Fruit fly (Drosophila melanogaster): Measurements from ENCODE around the gene CG32263.

Gene CG32263

DNA sequence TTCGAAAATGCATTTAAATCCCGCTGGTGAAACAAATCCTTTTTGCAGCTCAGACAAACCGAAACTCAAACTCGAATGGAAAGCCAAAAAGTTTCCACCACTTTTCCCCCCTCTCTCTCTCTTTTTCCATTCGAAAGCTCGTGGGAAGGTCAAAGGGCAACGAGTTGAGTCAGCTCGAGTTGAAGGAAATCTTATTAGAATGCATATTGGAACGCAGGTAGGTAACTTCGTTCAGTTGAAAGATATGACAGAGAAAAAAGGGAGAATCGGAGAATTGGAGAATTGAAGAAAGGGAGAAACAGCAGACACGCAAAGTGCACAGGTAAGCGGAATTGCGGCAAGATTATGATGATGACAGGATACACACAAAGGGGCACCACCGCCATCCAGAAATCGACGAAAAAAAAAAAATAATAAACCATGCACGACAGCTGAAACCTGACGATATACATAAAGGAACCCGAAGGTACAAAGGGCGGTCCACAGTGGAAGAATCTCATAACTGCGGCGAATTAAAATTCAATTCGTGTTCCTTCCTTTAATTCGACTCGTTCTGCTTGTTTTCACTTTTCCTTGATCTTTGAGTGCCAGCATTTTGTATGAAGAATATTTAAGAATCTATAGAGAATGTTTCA is 28.2 kb downstream of the CG32263 start (continued):
- peak; percentile 7 for TF ChIP-seq cad (GFP tag; optimal IDR thresholded peaks at IDR 0.05)
- TF ChIP-seq CG42726 (GFP tag; IDR thresholded peaks at IDR 0.05; ENCODE audit: partially characterized antibody): no peak
- peak; percentile 9 for TF ChIP-seq kni (GFP tag; optimal IDR thresholded peaks at IDR 0.05)
- TF ChIP-seq E2f1 (GFP tag; IDR thresholded peaks at IDR 0.05): no peak
- TF ChIP-seq so (GFP tag; IDR thresholded peaks at IDR 0.05): no peak
- no peak for TF ChIP-seq sd (tag; optimal IDR thresholded peaks at IDR 0.05)
- TF ChIP-seq ssp (GFP tag; IDR thresholded peaks at IDR 0.05): no peak
- TF ChIP-seq MBD-R2 (GFP tag; IDR thresholded peaks at IDR 0.05): no peak
- TF ChIP-seq sima (GFP tag; optimal IDR thresholded peaks at IDR 0.05): no peak
- TF ChIP-seq unpg (GFP tag; optimal IDR thresholded peaks at IDR 0.05): no peak
- no peak for TF ChIP-seq HHEX (GFP tag; optimal IDR thresholded peaks at IDR 0.05)
- no peak for TF ChIP-seq CG16863 (GFP tag; optimal IDR thresholded peaks at IDR 0.05)
- peak; percentile 86 for TF ChIP-seq CG8281 (tag; optimal IDR thresholded peaks at IDR 0.05)
- no peak for TF ChIP-seq zfh1 (GFP tag; IDR thresholded peaks at IDR 0.05)
- TF ChIP-seq CG14050 (GFP tag; IDR thresholded peaks at IDR 0.05): no peak
- TF ChIP-seq zfh2 (GFP tag; optimal IDR thresholded peaks at IDR 0.05): no peak
- peak; percentile 36 for TF ChIP-seq nom (GFP tag; optimal IDR thresholded peaks at IDR 0.05)
- peak; percentile 36 for TF ChIP-seq CG15479 (GFP tag; optimal IDR thresholded peaks at IDR 0.05)
- no peak for TF ChIP-seq Med (GFP tag)
- TF ChIP-seq MESR4 (GFP tag; optimal IDR thresholded peaks at IDR 0.05): no peak
- TF ChIP-seq dysf (GFP tag; IDR thresholded peaks at IDR 0.05): no peak
- TF ChIP-seq tio (GFP tag; optimal IDR thresholded peaks at IDR 0.05): no peak
- TF ChIP-seq nerfin-2 (GFP tag; IDR thresholded peaks at IDR 0.05; ENCODE audit: partially characterized antibody): no peak
- no peak for TF ChIP-seq HmgZ (tag; optimal IDR thresholded peaks at IDR 0.05)
- no peak for TF ChIP-seq sna (GFP tag; IDR thresholded peaks at IDR 0.05; ENCODE audit: partially characterized antibody)
- TF ChIP-seq chif (GFP tag; optimal IDR thresholded peaks at IDR 0.05): no peak
- TF ChIP-seq insv (GFP tag; optimal IDR thresholded peaks at IDR 0.05): peak in 1 of 2 experiments; percentile 92
- no peak for TF ChIP-seq kay (GFP tag; optimal IDR thresholded peaks at IDR 0.05)
- peak; percentile 38 for TF ChIP-seq psq (GFP tag; optimal IDR thresholded peaks at IDR 0.05)

dm6 chr3L:3778463-3778862 is 32.5 kb downstream of the CG32263 start:
- TF ChIP-seq lab (GFP tag; optimal IDR thresholded peaks at IDR 0.05) (peak; percentile 9), CG11504 (tag; optimal IDR thresholded peaks at IDR 0.05) (peak; percentile 36), Drgx (GFP tag; IDR thresholded peaks at IDR 0.05) (peak; percentile 26; the same call in 1 of the 2 replicates), sens (GFP tag) (peak; percentile 24), lbe (GFP tag; optimal IDR thresholded peaks at IDR 0.05) (peak; percentile 45), CG2202 (tag; optimal IDR thresholded peaks at IDR 0.05) (no peak), CG11085 (GFP tag; IDR thresholded peaks at IDR 0.05) (no peak)

- TF ChIP-seq unc-4 (GFP tag; IDR thresholded peaks at IDR 0.05; ENCODE audit: partially characterized antibody) (no peak), sens (GFP tag) (peak; percentile 52), CG8765 (GFP tag; IDR thresholded peaks at IDR 0.05) (no peak), CG6765 (GFP tag; optimal IDR thresholded peaks at IDR 0.05) (no peak), Rx (GFP tag; IDR thresholded peaks at IDR 0.05) (no peak), Gsc (GFP tag; IDR thresholded peaks at IDR 0.05) (no peak), da (GFP tag; optimal IDR thresholded peaks at IDR 0.05) (no peak), Pdp1 (GFP tag; optimal IDR thresholded peaks at IDR 0.05) (peak in 1 of 2 experiments; percentile 62), br (optimal IDR thresholded peaks at IDR 0.05) (no peak), pnt (GFP tag; optimal IDR thresholded peaks at IDR 0.05) (no peak), abd-A (tag; optimal IDR thresholded peaks at IDR 0.05) (no peak), sug (tag; optimal IDR thresholded peaks at IDR 0.05) (peak; percentile 12), Elba2 (GFP tag; optimal IDR thresholded peaks at IDR 0.05) (no peak), Spps (tag; optimal IDR thresholded peaks at IDR 0.05) (no peak), slp2 (GFP tag; optimal IDR thresholded peaks at IDR 0.05) (no peak)
Observed at dm6 chr3L:3776559-3777097, 34.3 kb downstream of the CG32263 start.

All from whole organism, embryonic.